Fruit fly (Drosophila melanogaster): ENCODE measurements around the gene CG44139.

The CG44139 gene

dm6 chr2L:2424497-2424896 is at the start of gene CG44139:
CG44139 (plus strand) TSS chr2L:2424797.
- TF ChIP-seq Eip75B (GFP tag; optimal IDR thresholded peaks at IDR 0.05) (no peak), Sox15 (GFP tag; optimal IDR thresholded peaks at IDR 0.05) (no peak), CG1621 (tag; optimal IDR thresholded peaks at IDR 0.05) (no peak), Hr39 (GFP tag; optimal IDR thresholded peaks at IDR 0.05) (no peak), spab (GFP tag; optimal IDR thresholded peaks at IDR 0.05) (no peak), CG16779 (tag; optimal IDR thresholded peaks at IDR 0.05) (no peak), pdm3 (GFP tag; optimal IDR thresholded peaks at IDR 0.05) (no peak)

DNA sequence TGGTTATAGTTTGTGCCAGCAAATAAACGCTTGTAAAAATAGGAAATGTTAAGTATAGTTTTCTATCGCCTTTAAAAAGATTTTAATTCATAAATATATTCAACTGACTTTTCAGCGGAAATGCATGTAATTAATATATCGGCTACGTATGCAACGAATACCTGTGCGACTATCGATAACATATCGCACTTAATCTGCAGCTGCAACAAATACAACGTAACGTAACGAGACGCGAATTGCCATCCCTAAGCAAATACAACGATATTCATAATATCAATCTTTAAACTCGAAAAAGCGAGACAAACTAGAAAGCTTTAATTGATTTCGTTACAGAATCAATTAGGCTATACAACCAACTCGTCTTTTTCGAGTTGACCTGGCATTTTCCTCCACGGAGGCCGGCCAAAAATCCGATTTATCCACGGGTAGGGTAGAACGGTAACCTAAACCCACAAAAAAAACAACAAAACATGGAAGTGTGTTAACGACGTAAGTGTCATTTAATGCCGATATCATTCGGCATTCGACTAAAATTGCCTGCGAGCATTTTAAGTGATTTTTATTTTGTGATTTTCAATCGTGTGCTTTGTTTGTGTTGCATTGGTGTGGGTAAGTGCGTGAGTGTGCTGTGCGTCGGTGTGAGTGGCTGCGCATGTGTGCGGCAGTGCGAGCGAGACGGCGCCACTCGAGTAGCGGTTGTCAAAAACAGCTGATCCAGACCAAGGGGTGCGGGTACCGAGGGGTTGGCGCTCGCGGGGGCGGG is 48.8 kb upstream of the CG44139 start, which contains the start of gene Atxn7:
Atxn7 (plus strand) TSS at position 187 of the 763 bp plus-strand sequence.
- peak; percentile 84 for TF ChIP-seq esn (GFP tag; optimal IDR thresholded peaks at IDR 0.05)
- peak; percentile 46 for TF ChIP-seq CG8632 (GFP tag; optimal IDR thresholded peaks at IDR 0.05)
- peak; percentile 1 for TF ChIP-seq Ets21C (GFP tag; optimal IDR thresholded peaks at IDR 0.05)
- peak; percentile 62 for TF ChIP-seq Hr39 (GFP tag; optimal IDR thresholded peaks at IDR 0.05)
- peak; percentile 47 for TF ChIP-seq net (GFP tag; optimal IDR thresholded peaks at IDR 0.05)
- peak; percentile 80 for TF ChIP-seq CG6163 (GFP tag; IDR thresholded peaks at IDR 0.05)
- peak; percentile 80 for TF ChIP-seq eg (GFP tag; IDR thresholded peaks at IDR 0.05)
- peak; percentile 86 for TF ChIP-seq Eip78C (GFP tag)
- peak; percentile 69 for TF ChIP-seq cyc (GFP tag; optimal IDR thresholded peaks at IDR 0.05)
- TF ChIP-seq OdsH (GFP tag; optimal IDR thresholded peaks at IDR 0.05), result peak; percentile 65
- TF ChIP-seq Ets96B (tag; optimal IDR thresholded peaks at IDR 0.05), result no peak
- peak; percentile 46 for TF ChIP-seq CG10669 (GFP tag; optimal IDR thresholded peaks at IDR 0.05)
- TF ChIP-seq CG31627 (GFP tag; optimal IDR thresholded peaks at IDR 0.05), result peak; percentile 72
- peak; percentile 20 for TF ChIP-seq CG9139 (GFP tag; optimal IDR thresholded peaks at IDR 0.05)
- TF ChIP-seq CG6854 (GFP tag; optimal IDR thresholded peaks at IDR 0.05), result peak; percentile 76
- TF ChIP-seq achi (GFP tag; optimal IDR thresholded peaks at IDR 0.05), result peak; percentile 100
- TF ChIP-seq svp (GFP tag), result peak; percentile 80
- peak; percentile 76 for TF ChIP-seq topi (GFP tag; optimal IDR thresholded peaks at IDR 0.05)
- peak; percentile 2 for TF ChIP-seq CG32006 (GFP tag; optimal IDR thresholded peaks at IDR 0.05)
- TF ChIP-seq Hr38 (GFP tag; optimal IDR thresholded peaks at IDR 0.05), result no peak
- TF ChIP-seq Gug (GFP tag; IDR thresholded peaks at IDR 0.05), result no peak
- TF ChIP-seq CG11294 (GFP tag; IDR thresholded peaks at IDR 0.05), result no peak
- peak; percentile 97 for TF ChIP-seq fkh (GFP tag; optimal IDR thresholded peaks at IDR 0.05)
- peak; percentile 79 for TF ChIP-seq Sox14 (GFP tag; optimal IDR thresholded peaks at IDR 0.05)
- TF ChIP-seq pdm3 (GFP tag; optimal IDR thresholded peaks at IDR 0.05), result peak; percentile 64
- TF ChIP-seq CG11902 (GFP tag; optimal IDR thresholded peaks at IDR 0.05), result peak; percentile 6
- TF ChIP-seq vri (GFP tag; optimal IDR thresholded peaks at IDR 0.05), result no peak
- no peak for TF ChIP-seq CG4318 (GFP tag; optimal IDR thresholded peaks at IDR 0.05)
- TF ChIP-seq Sox102F (GFP tag; optimal IDR thresholded peaks at IDR 0.05), result peak; percentile 70
- no peak for TF ChIP-seq Eip93F (GFP tag; optimal IDR thresholded peaks at IDR 0.05)
- TF ChIP-seq CG11762 (GFP tag; optimal IDR thresholded peaks at IDR 0.05; ENCODE audit: insufficient read depth), result no peak
- peak; percentile 28 to 47 for TF ChIP-seq ss (GFP tag; optimal IDR thresholded peaks at IDR 0.05)
- TF ChIP-seq CG10631 (GFP tag; optimal IDR thresholded peaks at IDR 0.05), result peak; percentile 13
- TF ChIP-seq CG1621 (tag; optimal IDR thresholded peaks at IDR 0.05), result peak; percentile 46
- peak in 1 of 2 experiments; percentile 68 for TF ChIP-seq salr (GFP tag; optimal IDR thresholded peaks at IDR 0.05)
- TF ChIP-seq CG34406 (GFP tag; optimal IDR thresholded peaks at IDR 0.05), result peak; percentile 70
- TF ChIP-seq CG7368 (GFP tag; optimal IDR thresholded peaks at IDR 0.05), result peak; percentile 17
- peak; percentile 50 for TF ChIP-seq CG16779 (tag; optimal IDR thresholded peaks at IDR 0.05)
- no peak for TF ChIP-seq Sox15 (GFP tag; optimal IDR thresholded peaks at IDR 0.05)
- TF ChIP-seq spab (GFP tag; optimal IDR thresholded peaks at IDR 0.05), result no peak
- peak; percentile 59 for TF ChIP-seq Blimp-1 (GFP tag; optimal IDR thresholded peaks at IDR 0.05)
- peak; percentile 9 for TF ChIP-seq fd85E (GFP tag; optimal IDR thresholded peaks at IDR 0.05)
- TF ChIP-seq dsx (GFP tag; optimal IDR thresholded peaks at IDR 0.05; ENCODE audit: poor library complexity, severe bottlenecking), result peak; percentile 74
- no peak for TF ChIP-seq CG6276 (GFP tag; optimal IDR thresholded peaks at IDR 0.05)
- peak; percentile 3 for TF ChIP-seq Hr4 (GFP tag; optimal IDR thresholded peaks at IDR 0.05)
- peak; percentile 47 for TF ChIP-seq CG3032 (tag; optimal IDR thresholded peaks at IDR 0.05)
